Worm (Caenorhabditis elegans) whole organism, young adult: Measurements from ENCODE around the gene sru-24.
A peak's percentile ranks its signal among the peaks of the same experiment; 100 is the strongest.

Experiments used
- B0019.2 ChIP-seq: fragments of 200-800 bp; sonication (Bioruptor generic); conservative IDR thresholded peaks from 2 replicates; pipeline ENCODE4 v1.3.6; 2022; ENCODE audit warnings: missing genetic modification reagents, missing genetic modification characterization, missing compliant biosample characterization
- B0261.1 ChIP-seq: sonication (generic microtip); optimal IDR thresholded peaks from 2 replicates; lab custom pipeline; 2016; ENCODE audit warnings: mild to moderate bottlenecking, missing genetic modification characterization, moderate library complexity, missing compliant biosample characterization
- F23B12.7 ChIP-seq: sonication (generic microtip); optimal IDR thresholded peaks from 2 replicates; lab custom pipeline; 2017; ENCODE audit warnings: missing genetic modification characterization, mild to moderate bottlenecking, missing compliant biosample characterization, antibody characterized with exemption, moderate library complexity; ENCODE audit not compliant: insufficient read depth
- F33H1.4 ChIP-seq: fragments of 200-800 bp; sonication (Bioruptor generic); IDR thresholded peaks from 2 replicates; pipeline ENCODE4 v1.3.6; 2022; ENCODE audit warnings: missing genetic modification reagents, missing genetic modification characterization, missing compliant biosample characterization
- F37B4.10 ChIP-seq: fragments of 200-800 bp; sonication (Bioruptor generic); IDR thresholded peaks from 2 replicates; pipeline ENCODE4 v1.3.6; 2022; ENCODE audit warnings: missing genetic modification characterization, missing compliant biosample characterization
- T07F8.4 ChIP-seq: sonication (generic microtip); optimal IDR thresholded peaks from 2 replicates; lab custom pipeline; 2016; ENCODE audit warnings: mild to moderate bottlenecking, missing genetic modification characterization, moderate library complexity, missing compliant biosample characterization
- T26A5.8 ChIP-seq: sonication (generic microtip); optimal IDR thresholded peaks from 2 replicates; lab custom pipeline; 2016; ENCODE audit warnings: missing genetic modification characterization, missing compliant biosample characterization
- Y53F4B.3 ChIP-seq: fragments of 200-800 bp; sonication (Bioruptor generic); IDR thresholded peaks from 2 replicates; pipeline ENCODE4 v1.3.6; 2022; ENCODE audit warnings: missing genetic modification reagents, missing genetic modification characterization, missing compliant biosample characterization
- Y79H2A.3 ChIP-seq: fragments of 200-800 bp; sonication (Bioruptor generic); conservative IDR thresholded peaks from 2 replicates; pipeline ENCODE4 v1.3.6; 2022; ENCODE audit warnings: missing genetic modification reagents, missing genetic modification characterization, missing compliant biosample characterization
- athp-1 ChIP-seq: sonication (generic microtip); optimal IDR thresholded peaks from 2 replicates; lab custom pipeline; 2017; ENCODE audit warnings: mild to moderate bottlenecking, missing genetic modification characterization, missing compliant biosample characterization
- bed-1 ChIP-seq: fragments of 200-800 bp; sonication (Bioruptor generic); IDR thresholded peaks from 2 replicates; pipeline ENCODE4 v1.3.6; 2022; ENCODE audit warnings: missing genetic modification reagents, missing genetic modification characterization, missing compliant biosample characterization
- ccch-3 ChIP-seq: fragments of 200-800 bp; sonication (Bioruptor generic); optimal IDR thresholded peaks from 2 replicates; lab custom pipeline; 2018; ENCODE audit warnings: mild to moderate bottlenecking, missing genetic modification characterization, missing compliant biosample characterization
- ceh-27 ChIP-seq: fragments of 200-800 bp; sonication (Bioruptor generic); optimal IDR thresholded peaks from 2 replicates; lab custom pipeline; 2018; ENCODE audit warnings: mild to moderate bottlenecking, missing genetic modification characterization, moderate library complexity, missing compliant biosample characterization
- ceh-91 ChIP-seq: fragments of 200-800 bp; sonication (Bioruptor generic); IDR thresholded peaks from 2 replicates; pipeline ENCODE4 v1.3.6; 2022; ENCODE audit warnings: missing genetic modification reagents, missing genetic modification characterization, missing compliant biosample characterization
- dpff-1 ChIP-seq: sonication (generic microtip); optimal IDR thresholded peaks from 2 replicates; lab custom pipeline; 2017; ENCODE audit warnings: mild to moderate bottlenecking, missing genetic modification characterization, missing compliant biosample characterization
- dpl-1 ChIP-seq: fragments of 150-350 bp; optimal IDR thresholded peaks from 2 replicates; lab custom pipeline; 2014; ENCODE audit warnings: missing biosample characterization, missing genetic modification reagents, missing genetic modification characterization
- egrh-3 ChIP-seq: fragments of 200-800 bp; sonication (Bioruptor generic); IDR thresholded peaks from 2 replicates; pipeline ENCODE4 v1.3.6; 2022; ENCODE audit warnings: missing genetic modification reagents, missing genetic modification characterization, missing compliant biosample characterization
- hmg-20 ChIP-seq: fragments of 200-800 bp; sonication (Bioruptor generic); IDR thresholded peaks from 2 replicates; pipeline ENCODE4 v1.3.6; 2022; ENCODE audit warnings: missing genetic modification reagents, missing genetic modification characterization, missing compliant biosample characterization
- hsf-1 ChIP-seq: fragments of 200-800 bp; sonication (Bioruptor generic); IDR thresholded peaks from 2 replicates; pipeline ENCODE4 v1.3.6; 2022; ENCODE audit warnings: missing genetic modification reagents, missing genetic modification characterization, missing compliant biosample characterization
- let-526 ChIP-seq: fragments of 200-800 bp; sonication (Bioruptor generic); IDR thresholded peaks from 2 replicates; pipeline ENCODE4 v1.3.6; 2022; ENCODE audit warnings: missing genetic modification reagents, missing genetic modification characterization, missing compliant biosample characterization
- let-607 ChIP-seq, 2 experiments: fragments of 200-800 bp in 1 of 2; sonication (Bioruptor generic) in 1 of 2; sonication (generic microtip) in 1 of 2; optimal IDR thresholded peaks; 2 replicates each; lab custom pipeline; 2016 to 2018; ENCODE audit warnings: mild to moderate bottlenecking in 2 of 2, missing compliant biosample characterization in 2 of 2, missing genetic modification characterization in 2 of 2, moderate library complexity in 2 of 2, missing genotype in 1 of 2
- lin-35 ChIP-seq, 3 experiments: fragments of 150-350 bp in 2 of 3; sonication (generic microtip) in 1 of 3; optimal IDR thresholded peaks; 2 replicates each; lab custom pipeline; 2014 to 2018; ENCODE audit warnings: missing biosample characterization in 3 of 3, missing genetic modification characterization in 3 of 3, missing genetic modification reagents in 3 of 3
- lir-1 ChIP-seq: fragments of 200-800 bp; sonication (Bioruptor generic); conservative IDR thresholded peaks from 2 replicates; pipeline ENCODE4 v1.3.6; 2022; ENCODE audit warnings: missing genetic modification reagents, missing genetic modification characterization, missing compliant biosample characterization
- madf-10 ChIP-seq: sonication (generic microtip); optimal IDR thresholded peaks from 2 replicates; lab custom pipeline; 2016; ENCODE audit warnings: mild to moderate bottlenecking, missing genetic modification characterization, missing compliant biosample characterization
- madf-3 ChIP-seq: fragments of 200-800 bp; sonication (Bioruptor generic); IDR thresholded peaks from 2 replicates; pipeline ENCODE4 v1.3.6; 2022; ENCODE audit warnings: missing genetic modification reagents, missing genetic modification characterization, missing compliant biosample characterization
- madf-6 ChIP-seq: fragments of 200-800 bp; sonication (Bioruptor generic); IDR thresholded peaks from 2 replicates; pipeline ENCODE4 v1.3.6; 2022; ENCODE audit warnings: missing genetic modification reagents, missing genetic modification characterization, missing compliant biosample characterization
- mes-4 ChIP-seq: sonication (generic microtip); optimal IDR thresholded peaks from 2 replicates; lab custom pipeline; 2016; ENCODE audit warnings: missing genotype, missing genetic modification characterization, missing compliant biosample characterization
- nfyb-1 ChIP-seq: fragments of 200-800 bp; sonication (Bioruptor generic); IDR thresholded peaks from 2 replicates; pipeline ENCODE4 v1.3.6; 2022; ENCODE audit warnings: missing genetic modification reagents, missing genetic modification characterization, missing compliant biosample characterization
- nhr-120 ChIP-seq: fragments of 200-800 bp; sonication (Bioruptor generic); IDR thresholded peaks from 2 replicates; pipeline ENCODE4 v1.3.6; 2022; ENCODE audit warnings: missing genetic modification characterization, missing compliant biosample characterization
- nhr-90 ChIP-seq: sonication (generic microtip); optimal IDR thresholded peaks from 2 replicates; lab custom pipeline; 2016; ENCODE audit warnings: missing genotype, mild to moderate bottlenecking, missing genetic modification characterization, missing compliant biosample characterization
- sdz-38 ChIP-seq: sonication (generic microtip); optimal IDR thresholded peaks from 2 replicates; lab custom pipeline; 2016; ENCODE audit warnings: missing genotype, missing genetic modification characterization, missing compliant biosample characterization
- sea-2 ChIP-seq: fragments of 200-800 bp; sonication (Bioruptor generic); IDR thresholded peaks from 2 replicates; pipeline ENCODE4 v1.3.6; 2022; ENCODE audit warnings: missing genetic modification characterization, missing compliant biosample characterization
- sptf-2 ChIP-seq: fragments of 200-800 bp; sonication (Bioruptor generic); optimal IDR thresholded peaks from 2 replicates; lab custom pipeline; 2018; ENCODE audit warnings: mild to moderate bottlenecking, missing genetic modification characterization, missing compliant biosample characterization
- tlf-1 ChIP-seq: fragments of 200-800 bp; sonication (Bioruptor generic); optimal IDR thresholded peaks from 2 replicates; lab custom pipeline; 2018; ENCODE audit warnings: mild to moderate bottlenecking, missing genetic modification characterization, missing compliant biosample characterization
- unc-130 ChIP-seq: sonication (generic microtip); optimal IDR thresholded peaks from 2 replicates; lab custom pipeline; 2016; ENCODE audit warnings: missing genetic modification reagents, missing genetic modification characterization, missing compliant biosample characterization
- ztf-22 ChIP-seq: fragments of 200-800 bp; sonication (Bioruptor generic); optimal IDR thresholded peaks from 2 replicates; lab custom pipeline; 2018; ENCODE audit warnings: mild to moderate bottlenecking, missing genetic modification characterization, moderate library complexity, missing compliant biosample characterization

Gene sru-24

ce11 chrV:658140-658539 is 13.1 kb downstream of the sru-24 start:
- TF ChIP-seq madf-3, result peak; percentile 74; the same call in 1 of the 2 replicates
- TF ChIP-seq egrh-3 (GFP tag; lab: Robert Waterston, UW), result peak; percentile 92
- peak; percentile 99; the same call in 1 of the 2 replicates for TF ChIP-seq Y53F4B.3
- 0 out of 2 replicates have a peak, but pooled peaks have one; percentile 35 for TF ChIP-seq hsf-1
- TF ChIP-seq ceh-91 (GFP tag; lab: Robert Waterston, UW), result peak; percentile 44; the same call in 1 of the 2 replicates
- TF ChIP-seq, all 124 proteins: peak for 5; not testable (repeated sequence) for 119

- TF ChIP-seq sdz-38 (tag; lab: Kevin White, UChicago), result no peak
- TF ChIP-seq hmg-20 (GFP tag; lab: Robert Waterston, UW), result no peak
- no peak for TF ChIP-seq B0261.1 (tag; lab: Kevin White, UChicago)
- no peak for TF ChIP-seq nhr-120 (GFP tag; lab: Robert Waterston, UW)
- no peak for TF ChIP-seq bed-1 (GFP tag; lab: Robert Waterston, UW)
- TF ChIP-seq unc-130 (GFP tag; lab: Kevin White, UChicago), result no peak
- no peak for TF ChIP-seq let-607 (tag; optimal IDR thresholded peaks at IDR 0.05; lab: Kevin White, UChicago)
- TF ChIP-seq ztf-22, result no peak
- TF ChIP-seq Y79H2A.3, result no peak
- no peak for TF ChIP-seq F23B12.7
- TF ChIP-seq ceh-27 (GFP tag; lab: Kevin White, UChicago), result no peak
- no peak for TF ChIP-seq T07F8.4 (tag; lab: Kevin White, UChicago)
- TF ChIP-seq F33H1.4 (GFP tag; lab: Robert Waterston, UW), result no peak
- no peak for TF ChIP-seq dpff-1 (tag; lab: Kevin White, UChicago)
- TF ChIP-seq mes-4 (tag; lab: Kevin White, UChicago), result no peak
- TF ChIP-seq madf-10 (tag; lab: Kevin White, UChicago), result no peak
- no peak for TF ChIP-seq dpl-1 (GFP tag; lab: Kevin White, UChicago)
- TF ChIP-seq ccch-3, result no peak
- no peak for TF ChIP-seq sea-2
- no peak for TF ChIP-seq sptf-2 (GFP tag; lab: Kevin White, UChicago)
Measured at ce11 chrV:657678-658077, 13.6 kb downstream of the sru-24 start, which contains the start of gene srh-246. Gene srh-246, minus strand, starts transcription at chrV:657778.

ce11 chrV:655823-656222 is 15.4 kb downstream of the sru-24 start, which contains the start of gene srh-245:
Gene srh-245, minus strand, starts transcription at chrV:655923.
- TF ChIP-seq B0019.2 (GFP tag; lab: Robert Waterston, UW), result no peak
- no peak for TF ChIP-seq hsf-1
- no peak for TF ChIP-seq athp-1 (tag; lab: Kevin White, UChicago)
- TF ChIP-seq T26A5.8, result no peak
- no peak for TF ChIP-seq F23B12.7
- no peak for TF ChIP-seq tlf-1 (GFP tag; lab: Kevin White, UChicago)
- no peak for TF ChIP-seq lir-1 (GFP tag; lab: Robert Waterston, UW)
- TF ChIP-seq ztf-22, result no peak
- TF ChIP-seq madf-6, result no peak
- no peak for TF ChIP-seq let-526 (GFP tag; lab: Robert Waterston, UW)
- TF ChIP-seq lin-35 (GFP tag; optimal IDR thresholded peaks at IDR 0.05; lab: Kevin White, UChicago), result no peak
- no peak for TF ChIP-seq nfyb-1 (GFP tag; lab: Robert Waterston, UW)
- no peak for TF ChIP-seq F37B4.10
- no peak for TF ChIP-seq sdz-38 (tag; lab: Kevin White, UChicago)
- TF ChIP-seq egrh-3 (GFP tag; lab: Robert Waterston, UW), result no peak
- no peak for TF ChIP-seq nhr-90 (tag; lab: Kevin White, UChicago)
